Worm (Caenorhabditis elegans): ENCODE data around the gene ZC155.4.

ce11 chrIII:5210269-5210668, 5.0 kb downstream of the ZC155.4 start:
- TF ChIP-seq flt-1 (GFP tag; IDR thresholded peaks at IDR 0.05): no peak
- no peak for TF ChIP-seq aly-1 (tag; optimal IDR thresholded peaks at IDR 0.05)
- no peak for TF ChIP-seq ets-7 (tag; optimal IDR thresholded peaks at IDR 0.05)
- no peak for TF ChIP-seq tbx-37 (GFP tag; conservative IDR thresholded peaks at IDR 0.05)
- no peak for TF ChIP-seq ama-1 (optimal IDR thresholded peaks at IDR 0.05)
- no peak for TF ChIP-seq scrt-1 (GFP tag; IDR thresholded peaks at IDR 0.05)
- TF ChIP-seq pes-1 (GFP tag; IDR thresholded peaks at IDR 0.05): no peak
- no peak for TF ChIP-seq ceh-36 (tag; optimal IDR thresholded peaks at IDR 0.05)
- TF ChIP-seq hmbx-1 (tag; optimal IDR thresholded peaks at IDR 0.05): no peak
- TF ChIP-seq sea-1 (GFP tag; conservative IDR thresholded peaks at IDR 0.05): no peak
- TF ChIP-seq tra-4 (tag; optimal IDR thresholded peaks at IDR 0.05): no peak
- TF ChIP-seq ceh-13 (GFP tag; optimal IDR thresholded peaks at IDR 0.05): no peak
- no peak for TF ChIP-seq tbx-11 (GFP tag; IDR thresholded peaks at IDR 0.05)
